Worm (Caenorhabditis elegans) whole organism, young adult: ENCODE data around the gene wah-1.

Experiments used
- B0336.3 ChIP-seq: fragments of 200-800 bp; sonication (Bioruptor generic); IDR thresholded peaks from 2 replicates; pipeline ENCODE4 v1.3.6; 2022; ENCODE audit warnings: missing genetic modification characterization, missing compliant biosample characterization
- F37B4.10 ChIP-seq: fragments of 200-800 bp; sonication (Bioruptor generic); IDR thresholded peaks from 2 replicates; pipeline ENCODE4 v1.3.6; 2022; ENCODE audit warnings: missing genetic modification characterization, missing compliant biosample characterization
- F57A8.1 ChIP-seq: fragments of 200-800 bp; sonication (Bioruptor generic); optimal IDR thresholded peaks from 2 replicates; lab custom pipeline; 2018; ENCODE audit warnings: mild to moderate bottlenecking, missing genetic modification characterization, moderate library complexity, missing compliant biosample characterization
- Y53F4B.3 ChIP-seq: fragments of 200-800 bp; sonication (Bioruptor generic); IDR thresholded peaks from 2 replicates; pipeline ENCODE4 v1.3.6; 2022; ENCODE audit warnings: missing genetic modification reagents, missing genetic modification characterization, missing compliant biosample characterization
- Y67H2A.10 ChIP-seq: fragments of 200-800 bp; sonication (Bioruptor generic); conservative IDR thresholded peaks from 2 replicates; pipeline ENCODE4 v1.3.6; 2022; ENCODE audit warnings: missing genetic modification reagents, missing genetic modification characterization, missing compliant biosample characterization
- akir-1 ChIP-seq: fragments of 200-800 bp; sonication (Bioruptor generic); optimal IDR thresholded peaks from 2 replicates; lab custom pipeline; 2018; ENCODE audit warnings: mild to moderate bottlenecking, missing genetic modification characterization, moderate library complexity, missing compliant biosample characterization
- aptf-2 ChIP-seq: fragments of 200-800 bp; sonication (Bioruptor generic); conservative IDR thresholded peaks from 2 replicates; pipeline ENCODE4 v1.3.6; 2022; ENCODE audit warnings: missing genetic modification reagents, missing genetic modification characterization, missing compliant biosample characterization
- atf-7 ChIP-seq: sonication (generic microtip); optimal IDR thresholded peaks from 2 replicates; lab custom pipeline; 2017; ENCODE audit warnings: mild to moderate bottlenecking, missing genetic modification characterization, missing compliant biosample characterization
- attf-5 ChIP-seq: fragments of 200-800 bp; sonication (Bioruptor generic); optimal IDR thresholded peaks from 2 replicates; lab custom pipeline; 2018; ENCODE audit warnings: mild to moderate bottlenecking, missing genetic modification characterization, missing compliant biosample characterization
- attf-6 ChIP-seq: fragments of 200-800 bp; sonication (Bioruptor generic); IDR thresholded peaks from 2 replicates; pipeline ENCODE4 v1.3.6; 2022; ENCODE audit warnings: missing genetic modification reagents, missing genetic modification characterization, missing compliant biosample characterization
- bed-2 ChIP-seq: fragments of 200-800 bp; sonication (Bioruptor generic); IDR thresholded peaks from 2 replicates; pipeline ENCODE4 v1.3.6; 2022; ENCODE audit warnings: missing genetic modification reagents, missing genetic modification characterization, missing compliant biosample characterization
- cebp-1 ChIP-seq, 2 experiments: fragments of 200-800 bp in 1 of 2; sonication (Bioruptor generic) in 1 of 2; sonication (generic microtip) in 1 of 2; IDR thresholded peaks in 1 of 2; optimal IDR thresholded peaks in 1 of 2; 2 replicates each; pipeline versions ENCODE4 v1.3.6 to Lab custom; 2017 to 2022; ENCODE audit warnings: missing compliant biosample characterization in 2 of 2, missing genetic modification characterization in 2 of 2, mild to moderate bottlenecking in 1 of 2, missing genetic modification reagents in 1 of 2, moderate library complexity in 1 of 2
- dox-1 ChIP-seq: fragments of 200-800 bp; sonication (Bioruptor generic); IDR thresholded peaks from 2 replicates; pipeline ENCODE4 v1.3.6; 2022; ENCODE audit warnings: missing genetic modification reagents, missing genetic modification characterization, missing compliant biosample characterization
- egrh-3 ChIP-seq: fragments of 200-800 bp; sonication (Bioruptor generic); IDR thresholded peaks from 2 replicates; pipeline ENCODE4 v1.3.6; 2022; ENCODE audit warnings: missing genetic modification reagents, missing genetic modification characterization, missing compliant biosample characterization
- ekl-4 ChIP-seq: fragments of 200-800 bp; sonication (Bioruptor generic); IDR thresholded peaks from 2 replicates; pipeline ENCODE4 v1.3.6; 2022; ENCODE audit warnings: missing genetic modification reagents, missing genetic modification characterization, missing compliant biosample characterization
- fkh-3 ChIP-seq: sonication (generic microtip); optimal IDR thresholded peaks from 2 replicates; lab custom pipeline; 2016; ENCODE audit warnings: mild to moderate bottlenecking, missing genetic modification characterization, missing compliant biosample characterization
- hmg-1.2 ChIP-seq: fragments of 200-800 bp; sonication (Bioruptor generic); IDR thresholded peaks from 2 replicates; pipeline ENCODE4 v1.3.6; 2022; ENCODE audit warnings: missing genetic modification reagents, missing genetic modification characterization, missing compliant biosample characterization
- lin-40 ChIP-seq: sonication (generic microtip); optimal IDR thresholded peaks from 2 replicates; lab custom pipeline; 2016; ENCODE audit warnings: missing genetic modification characterization, mild to moderate bottlenecking, missing compliant biosample characterization, missing genotype, missing genetic modification reagents
- madf-10 ChIP-seq: sonication (generic microtip); optimal IDR thresholded peaks from 2 replicates; lab custom pipeline; 2016; ENCODE audit warnings: mild to moderate bottlenecking, missing genetic modification characterization, missing compliant biosample characterization
- mcd-1 ChIP-seq: fragments of 200-800 bp; sonication (Bioruptor generic); IDR thresholded peaks from 2 replicates; pipeline ENCODE4 v1.3.6; 2022; ENCODE audit warnings: missing genetic modification reagents, missing genetic modification characterization, missing compliant biosample characterization
- mel-28 ChIP-seq: sonication (generic microtip); optimal IDR thresholded peaks from 2 replicates; lab custom pipeline; 2016; ENCODE audit warnings: borderline replicate concordance, mild to moderate bottlenecking, missing genetic modification characterization, missing compliant biosample characterization
- nfyb-1 ChIP-seq: fragments of 200-800 bp; sonication (Bioruptor generic); IDR thresholded peaks from 2 replicates; pipeline ENCODE4 v1.3.6; 2022; ENCODE audit warnings: missing genetic modification reagents, missing genetic modification characterization, missing compliant biosample characterization
- nhr-27 ChIP-seq: fragments of 200-800 bp; sonication (Bioruptor generic); optimal IDR thresholded peaks from 2 replicates; lab custom pipeline; 2018; ENCODE audit warnings: mild to moderate bottlenecking, missing genetic modification characterization, moderate library complexity, missing compliant biosample characterization
- nhr-80 ChIP-seq: sonication (generic microtip); optimal IDR thresholded peaks from 2 replicates; lab custom pipeline; 2016; ENCODE audit warnings: missing genetic modification characterization, missing compliant biosample characterization
- pbrm-1 ChIP-seq: fragments of 200-800 bp; sonication (Bioruptor generic); IDR thresholded peaks from 2 replicates; pipeline ENCODE4 v1.3.6; 2022; ENCODE audit warnings: missing genetic modification reagents, missing genetic modification characterization, missing compliant biosample characterization
- repo-1 ChIP-seq: sonication (generic microtip); optimal IDR thresholded peaks from 2 replicates; lab custom pipeline; 2017; ENCODE audit warnings: mild to moderate bottlenecking, missing genetic modification characterization, missing compliant biosample characterization
- rpc-1 ChIP-seq, 2 experiments: fragments of 150-350 bp in 1 of 2; sonication (generic microtip) in 1 of 2; optimal IDR thresholded peaks; 2 replicates each; lab custom pipeline; 2014 to 2018; ENCODE audit warnings: missing biosample characterization in 1 of 2, missing genetic modification characterization in 1 of 2, missing genetic modification reagents in 1 of 2, missing genotype in 1 of 2
- sdz-38 ChIP-seq: sonication (generic microtip); optimal IDR thresholded peaks from 2 replicates; lab custom pipeline; 2016; ENCODE audit warnings: missing genotype, missing genetic modification characterization, missing compliant biosample characterization
- snpc-1.3 ChIP-seq: sonication (generic microtip); optimal IDR thresholded peaks from 2 replicates; lab custom pipeline; 2017; ENCODE audit warnings: missing genetic modification characterization, mild to moderate bottlenecking, missing compliant biosample characterization, antibody characterized with exemption, moderate library complexity, missing genotype, missing genetic modification reagents; ENCODE audit not compliant: insufficient read depth
- unc-62 ChIP-seq: fragments of 150-350 bp; optimal IDR thresholded peaks from 2 replicates; lab custom pipeline; 2014; ENCODE audit warnings: missing biosample characterization, missing genetic modification reagents, missing genetic modification characterization
- zfh-2 ChIP-seq: fragments of 200-800 bp; sonication (Bioruptor generic); conservative IDR thresholded peaks from 2 replicates; pipeline ENCODE4 v1.3.6; 2022; ENCODE audit warnings: missing genetic modification reagents, missing genetic modification characterization, missing compliant biosample characterization
- ztf-18 ChIP-seq: sonication (generic microtip); optimal IDR thresholded peaks from 2 replicates; lab custom pipeline; 2016; ENCODE audit warnings: missing genotype, mild to moderate bottlenecking, missing genetic modification characterization, missing compliant biosample characterization
- ztf-6 ChIP-seq: fragments of 200-800 bp; sonication (Bioruptor generic); IDR thresholded peaks from 2 replicates; pipeline ENCODE4 v1.3.6; 2022; ENCODE audit warnings: missing genetic modification reagents, missing genetic modification characterization, missing compliant biosample characterization

Gene wah-1

ce11 chrIII:12003264-12003663 lies 13.3 kb downstream of the wah-1 start:
- TF ChIP-seq ztf-6 (GFP tag; lab: Robert Waterston, UW) (no peak), mcd-1 (GFP tag; lab: Robert Waterston, UW) (peak; percentile 42; the same call in 1 of the 2 replicates), aptf-2 (GFP tag; lab: Robert Waterston, UW) (no peak), sdz-38 (tag; lab: Kevin White, UChicago) (no peak), cebp-1 (GFP tag; IDR thresholded peaks at IDR 0.05; lab: Robert Waterston, UW) (no peak), cebp-1 (tag; optimal IDR thresholded peaks at IDR 0.05; lab: Kevin White, UChicago) (peak; percentile 79), snpc-1.3 (no peak), pbrm-1 (GFP tag; lab: Robert Waterston, UW) (peak; percentile 54; the same call in 1 of the 2 replicates), dox-1 (peak; percentile 78), attf-6 (GFP tag; lab: Robert Waterston, UW) (no peak), hmg-1.2 (GFP tag; lab: Robert Waterston, UW) (peak; percentile 47; the same call in 1 of the 2 replicates), bed-2 (GFP tag; lab: Robert Waterston, UW) (no peak), nfyb-1 (GFP tag; lab: Robert Waterston, UW) (0 out of 2 replicates have a peak, but pooled peaks have one; percentile 35), zfh-2 (GFP tag; lab: Robert Waterston, UW) (peak; percentile 68), lin-40 (tag; lab: Kevin White, UChicago) (peak; percentile 17), unc-62 (peak; percentile 42), attf-5 (GFP tag; lab: Kevin White, UChicago) (peak; percentile 80), Y53F4B.3 (GFP tag; lab: Robert Waterston, UW) (no peak), madf-10 (tag; lab: Kevin White, UChicago) (peak; percentile 10), egrh-3 (0 out of 2 replicates have a peak, but pooled peaks have one; percentile 37), akir-1 (no peak), B0336.3 (GFP tag; lab: Robert Waterston, UW) (peak; percentile 83; the same call in 1 of the 2 replicates), rpc-1 (optimal IDR thresholded peaks at IDR 0.05; lab: Kevin White, UChicago) (no peak), rpc-1 (tag; optimal IDR thresholded peaks at IDR 0.05; lab: Kevin White, UChicago) (no peak), Y67H2A.10 (GFP tag; lab: Robert Waterston, UW) (no peak), F57A8.1 (no peak), ekl-4 (GFP tag; lab: Robert Waterston, UW) (no peak), nhr-80 (tag; lab: Kevin White, UChicago) (peak; percentile 88), nhr-27 (no peak), atf-7 (tag; lab: Kevin White, UChicago) (peak; percentile 52)

- TF ChIP-seq cebp-1 (GFP tag; IDR thresholded peaks at IDR 0.05; lab: Robert Waterston, UW) (peak; percentile 93), cebp-1 (tag; optimal IDR thresholded peaks at IDR 0.05; lab: Kevin White, UChicago) (peak; percentile 91), nhr-80 (tag; lab: Kevin White, UChicago) (peak; percentile 8)
These were observed 15.9 kb downstream of the wah-1 start for ce11 chrIII:12005871-12006358.

- TF ChIP-seq Y53F4B.3 (GFP tag; lab: Robert Waterston, UW) (peak; percentile 71; the same call in 1 of the 2 replicates), akir-1 (no peak), mel-28 (tag; lab: Kevin White, UChicago) (no peak)
These were observed 19.4 kb downstream of the wah-1 start for ce11 chrIII:12009321-12009720.

ce11 chrIII:12009764-12010163 lies 19.8 kb downstream of the wah-1 start:
- TF ChIP-seq fkh-3 (no peak), F37B4.10 (no peak), ztf-18 (tag; lab: Kevin White, UChicago) (no peak), sdz-38 (tag; lab: Kevin White, UChicago) (no peak), repo-1 (no peak)
